Fruit fly (Drosophila melanogaster) whole organism, wandering third instar larva: ENCODE results near the gene Sfp24Ba.

Experiments
- CG9705 ChIP-seq: fragments of 200-800 bp; sonication (Bioruptor generic); optimal IDR thresholded peaks from 2 replicates; lab custom pipeline; 2018; ENCODE audit warnings: missing biosample characterization, mild to moderate bottlenecking, missing genetic modification characterization
- CrebA ChIP-seq: fragments of 200-800 bp; sonication (Bioruptor generic); optimal IDR thresholded peaks from 2 replicates; lab custom pipeline; 2016; ENCODE audit warnings: missing biosample characterization, mild to moderate bottlenecking, missing genetic modification characterization, borderline replicate concordance
- Sp1 ChIP-seq: fragments of 200-800 bp; sonication (Bioruptor generic); optimal IDR thresholded peaks from 3 replicates; lab custom pipeline; 2019; ENCODE audit warnings: missing biosample characterization, mild to moderate bottlenecking, missing genetic modification characterization, moderate library complexity
- fru ChIP-seq: fragments of 200-800 bp; sonication (Bioruptor generic); optimal IDR thresholded peaks from 3 replicates; lab custom pipeline; 2016; ENCODE audit warnings: missing biosample characterization, mild to moderate bottlenecking, missing genetic modification characterization
- h ChIP-seq: fragments of 200-800 bp; sonication (Bioruptor generic); optimal IDR thresholded peaks from 3 replicates; lab custom pipeline; 2016; ENCODE audit warnings: missing biosample characterization, mild to moderate bottlenecking, missing genetic modification characterization
- pan ChIP-seq: fragments of >200 bp; optimal IDR thresholded peaks from 2 replicates; lab custom pipeline; 2017

- TF ChIP-seq fru (no peak), CG9705 (GFP tag; lab: Kevin White, UChicago) (no peak), Sp1 (GFP tag; lab: Kevin White, UChicago) (no peak), h (no peak), CrebA (GFP tag; lab: Kevin White, UChicago) (no peak), pan (lab: Kevin White, UChicago) (no peak)
These were observed 38.6 kb upstream of the Sfp24Ba start, which contains the start of gene CG31777 for dm6 chr2L:3706963-3707362.
